Worm (Caenorhabditis elegans) whole organism, mixed stage, embryonic: Measurements from ENCODE around the gene F59D12.3.

ENCODE experiments used
- ces-1 ChIP-seq: fragments of 150-350 bp; optimal IDR thresholded peaks from 2 replicates; lab custom pipeline; 2014; ENCODE audit warnings: missing biosample characterization, missing genetic modification reagents, missing genetic modification characterization
- elt-3 ChIP-seq: fragments of 150-350 bp; optimal IDR thresholded peaks from 2 replicates; lab custom pipeline; 2014; ENCODE audit warnings: missing biosample characterization, missing genetic modification characterization
- mep-1 ChIP-seq: fragments of 150-350 bp; optimal IDR thresholded peaks from 2 replicates; lab custom pipeline; 2017; ENCODE audit warnings: missing biosample characterization, missing genetic modification reagents, missing genetic modification characterization, inconsistent platforms
- mls-2 ChIP-seq: sonication (generic microtip); optimal IDR thresholded peaks from 2 replicates; lab custom pipeline; 2016; ENCODE audit warnings: mild to moderate bottlenecking, missing genetic modification characterization, moderate library complexity, missing compliant biosample characterization
- nhr-12 ChIP-seq: fragments of 150-350 bp; optimal IDR thresholded peaks from 2 replicates; lab custom pipeline; 2014; ENCODE audit warnings: missing biosample characterization, missing genetic modification characterization
- nhr-237 ChIP-seq: fragments of 150-350 bp; optimal IDR thresholded peaks from 2 replicates; lab custom pipeline; 2014; ENCODE audit warnings: missing biosample characterization, missing genetic modification characterization
- nhr-76 ChIP-seq: sonication (generic microtip); optimal IDR thresholded peaks from 2 replicates; lab custom pipeline; 2017; ENCODE audit warnings: missing biosample characterization, missing genetic modification characterization
- pha-4 ChIP-seq: fragments of 150-350 bp; optimal IDR thresholded peaks from 2 replicates; lab custom pipeline; 2018; ENCODE audit warnings: missing biosample characterization, missing genetic modification reagents, missing genetic modification characterization
- ztf-11 ChIP-seq: fragments of 150-350 bp; optimal IDR thresholded peaks from 2 replicates; lab custom pipeline; 2014; ENCODE audit warnings: missing biosample characterization, missing genetic modification characterization

- TF ChIP-seq elt-3 (tag; lab: Kevin White, UChicago) (no peak), ztf-11 (tag; lab: Kevin White, UChicago) (no peak), nhr-237 (tag; lab: Kevin White, UChicago) (no peak), mep-1 (tag; lab: Kevin White, UChicago) (no peak), pha-4 (no peak), ces-1 (GFP tag; lab: Kevin White, UChicago) (no peak), nhr-76 (tag; lab: Kevin White, UChicago) (no peak), mls-2 (tag; lab: Kevin White, UChicago) (no peak), nhr-12 (tag; lab: Kevin White, UChicago) (no peak)
Observed at ce11 chrX:15700220-15700619, 49.5 kb upstream of the F59D12.3 start.
